Fruit fly (Drosophila melanogaster) whole organism, larva: ENCODE measurements around the gene pon.

ENCODE experiments used
- noc ChIP-seq: fragments of 200-800 bp; sonication (Bioruptor generic); optimal IDR thresholded peaks from 3 replicates; lab custom pipeline; 2019; ENCODE audit warnings: missing biosample characterization, mild to moderate bottlenecking, missing genetic modification characterization, moderate library complexity

Gene pon

DNA sequence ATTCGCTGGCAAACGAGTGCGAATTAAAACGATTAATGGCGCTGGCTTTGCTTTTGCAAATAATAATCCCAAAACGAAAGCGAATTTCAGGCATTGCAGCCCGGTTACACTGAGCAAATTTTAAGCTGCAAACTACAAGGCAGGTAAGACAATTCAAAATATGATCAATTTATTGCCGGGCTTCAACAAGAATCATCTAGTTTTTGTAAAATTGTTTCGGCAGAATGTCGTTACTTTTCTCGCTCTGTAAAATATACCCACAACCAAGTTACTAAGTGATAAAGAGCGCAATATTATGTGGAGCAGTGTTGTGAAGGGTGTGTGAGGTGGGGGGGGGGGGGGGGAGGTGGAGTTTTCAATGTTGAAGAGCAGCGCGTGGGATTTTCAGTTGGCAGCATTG is 21.2 kb upstream of the pon start:
- no peak for TF ChIP-seq noc (tag; lab: Kevin White, UChicago)

DNA sequence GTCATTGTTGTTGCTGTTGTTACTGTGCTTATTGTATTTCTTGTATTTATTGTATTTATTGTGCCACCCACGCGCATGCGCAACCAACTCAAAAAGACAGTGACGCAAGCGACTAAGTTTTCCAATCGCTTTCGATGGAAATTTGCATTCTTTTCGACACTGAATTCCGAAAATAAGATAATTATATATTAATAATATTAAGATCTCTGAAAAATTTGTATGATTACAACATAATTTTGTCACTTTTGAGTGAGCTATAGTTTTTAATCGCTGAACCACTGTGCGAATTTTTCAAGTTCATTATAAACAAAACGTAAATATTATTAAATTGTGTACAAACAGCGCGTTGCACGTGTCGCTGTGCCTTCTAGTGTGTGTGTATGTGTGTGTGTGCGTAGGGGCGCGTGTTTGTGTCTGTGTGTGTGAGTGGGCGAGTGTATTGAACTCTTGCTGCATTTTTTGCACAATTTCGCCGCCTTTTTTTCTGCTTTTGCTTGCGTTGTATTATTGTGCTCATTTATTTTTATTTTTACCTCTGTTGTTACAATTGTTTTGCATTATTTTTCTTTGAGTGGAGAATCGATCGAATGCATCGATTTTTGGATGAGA is 20.3 kb upstream of the pon start:
- TF ChIP-seq noc (tag; lab: Kevin White, UChicago), result no peak

DNA sequence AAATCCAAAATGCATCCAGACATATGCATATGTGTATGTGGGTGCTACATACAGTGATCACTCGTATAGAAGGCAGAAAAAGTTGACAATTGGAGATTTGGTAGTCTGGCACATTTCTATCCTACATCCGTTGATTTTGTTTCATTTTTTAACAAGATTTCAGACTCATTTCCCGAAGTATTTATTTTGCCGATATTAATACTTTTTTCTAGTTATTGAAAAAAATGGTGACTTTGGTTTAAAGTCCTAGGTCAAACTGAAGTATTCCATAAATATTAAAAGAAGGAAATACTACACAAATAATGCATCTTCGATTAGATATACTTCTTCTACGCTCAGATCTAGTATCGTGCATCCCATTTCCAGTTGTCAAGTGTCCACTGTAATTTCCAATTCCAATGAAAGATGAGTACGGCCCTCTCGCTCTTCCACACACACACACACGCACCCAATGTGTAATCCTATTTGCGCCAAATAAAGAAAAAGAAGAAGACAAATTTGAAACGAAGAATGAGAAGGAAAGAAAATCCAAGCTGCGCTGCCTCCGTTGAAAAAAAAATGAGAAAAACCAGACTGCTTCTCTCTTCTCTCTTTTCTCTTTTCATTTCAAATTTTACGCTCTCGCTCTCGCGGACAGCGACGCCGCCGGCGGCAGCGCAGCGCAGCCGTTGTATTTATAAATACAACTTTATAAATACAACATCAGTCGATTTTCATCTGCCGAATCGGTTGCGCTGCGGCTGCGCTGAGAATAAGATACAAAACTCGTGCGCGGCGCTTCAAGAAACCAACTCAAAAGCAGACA is 19.1 kb upstream of the pon start, which contains the start of gene peb:
TSS of gene peb (plus strand) at position 700 of the 805 bp plus-strand sequence.
- no peak for TF ChIP-seq noc (tag; lab: Kevin White, UChicago)

DNA sequence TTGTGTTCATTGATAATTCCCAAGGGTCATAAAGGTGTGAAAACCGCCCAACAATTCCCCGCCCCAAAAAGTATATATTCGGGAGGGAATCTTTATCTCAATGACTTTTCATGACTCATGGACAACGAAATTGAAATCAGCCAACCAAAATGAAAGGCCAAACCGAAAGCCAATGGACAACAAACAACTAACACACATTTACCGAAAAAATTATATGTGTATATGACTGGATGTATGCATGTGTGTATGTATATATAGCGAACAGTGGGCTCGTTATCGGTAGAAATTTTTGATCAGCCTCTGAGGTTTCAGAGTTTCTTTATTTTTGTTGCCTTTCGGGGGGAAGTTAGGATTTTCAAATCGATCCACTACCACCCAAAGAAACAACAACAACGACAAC is 17.2 kb upstream of the pon start:
- TF ChIP-seq noc (tag; lab: Kevin White, UChicago), result no peak

DNA sequence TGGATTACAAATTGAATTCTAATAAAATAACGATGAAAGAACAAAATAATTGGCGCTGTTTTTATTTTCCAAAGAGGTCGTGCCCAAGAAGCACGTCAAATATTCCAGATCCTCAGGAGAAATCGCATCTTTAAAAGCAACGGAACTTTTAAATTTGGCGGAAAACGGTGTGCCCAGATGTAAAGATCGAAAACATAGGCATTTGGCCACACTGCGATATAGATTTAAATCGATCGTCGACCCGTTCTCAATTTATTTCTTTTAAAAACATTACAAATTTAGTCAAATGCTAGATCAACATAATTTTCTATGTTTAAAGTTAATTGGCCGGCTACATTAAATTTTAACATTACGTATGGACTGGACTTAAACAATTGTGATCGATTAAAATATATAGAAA is 9.0 kb upstream of the pon start:
- TF ChIP-seq noc (tag; lab: Kevin White, UChicago), result no peak

DNA sequence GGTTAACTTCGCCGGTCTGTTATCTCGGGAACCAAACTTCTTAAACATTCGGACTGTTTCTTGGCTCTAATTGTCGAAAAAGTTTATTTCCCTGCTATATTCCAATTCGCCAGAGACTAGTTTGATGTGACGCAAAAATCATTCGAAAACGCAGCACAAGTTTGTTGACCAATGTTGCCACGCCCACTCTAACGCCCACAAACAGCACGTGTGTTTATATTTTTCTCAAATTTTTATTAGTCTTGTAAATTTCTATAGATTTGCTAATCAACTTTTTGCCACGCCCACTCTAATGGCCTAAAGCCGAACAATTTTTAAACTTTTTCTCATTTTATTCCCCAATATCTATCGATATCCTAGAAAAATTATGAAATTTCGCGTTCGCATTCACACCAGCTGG is 5.3 kb upstream of the pon start, which contains the start of gene Alms1b:
TSS of gene Alms1b (minus strand) at position 101 of the 400 bp plus-strand sequence.
- TF ChIP-seq noc (tag; lab: Kevin White, UChicago), result no peak

DNA sequence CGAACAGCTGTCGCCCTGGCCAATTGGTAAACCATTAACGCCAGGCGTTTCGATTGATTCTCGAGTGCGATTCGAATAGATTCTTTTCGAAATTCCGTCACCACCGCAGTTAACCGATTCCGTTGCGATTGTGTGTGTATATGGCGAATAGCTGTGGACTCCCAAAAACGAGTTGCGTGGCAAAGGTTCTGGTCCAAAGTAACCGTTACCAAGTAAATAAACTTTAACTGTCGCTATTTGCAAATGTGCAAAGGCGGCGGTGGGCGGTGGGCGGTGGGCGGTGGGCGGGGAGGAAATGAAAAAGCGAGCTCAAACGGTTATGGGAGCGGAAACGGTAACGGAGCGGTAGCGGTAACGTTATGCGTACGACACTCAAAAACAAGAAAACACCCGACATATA is 7.8 kb downstream of the pon start, which contains the start of gene CG3081:
TSS of gene CG3081 (minus strand) at position 101 of the 400 bp plus-strand sequence.
- TF ChIP-seq noc (tag; lab: Kevin White, UChicago), result no peak

DNA sequence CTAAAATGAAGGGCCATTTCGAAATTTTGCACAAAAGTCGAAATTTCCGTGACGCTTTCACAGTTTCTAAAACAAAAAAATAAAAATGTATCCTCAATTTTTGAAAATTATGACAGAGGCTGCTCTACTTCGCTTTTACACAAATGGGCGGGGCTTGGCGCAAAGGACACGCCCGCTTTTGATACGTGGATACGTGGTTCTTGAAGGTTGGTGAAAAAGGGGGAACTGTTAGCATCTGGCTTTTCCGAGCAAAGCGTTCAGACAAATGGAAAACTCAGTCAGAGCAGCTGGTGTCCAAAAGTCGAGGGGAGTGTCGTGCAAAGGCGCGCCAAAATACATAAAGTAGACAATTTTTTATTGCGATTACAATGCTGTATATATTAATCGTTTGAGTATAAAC is 8.7 kb downstream of the pon start, which contains the start of gene CG3062:
TSS of gene CG3062 (minus strand) at position 101 of the 400 bp plus-strand sequence.
- TF ChIP-seq noc (tag; lab: Kevin White, UChicago), result no peak

DNA sequence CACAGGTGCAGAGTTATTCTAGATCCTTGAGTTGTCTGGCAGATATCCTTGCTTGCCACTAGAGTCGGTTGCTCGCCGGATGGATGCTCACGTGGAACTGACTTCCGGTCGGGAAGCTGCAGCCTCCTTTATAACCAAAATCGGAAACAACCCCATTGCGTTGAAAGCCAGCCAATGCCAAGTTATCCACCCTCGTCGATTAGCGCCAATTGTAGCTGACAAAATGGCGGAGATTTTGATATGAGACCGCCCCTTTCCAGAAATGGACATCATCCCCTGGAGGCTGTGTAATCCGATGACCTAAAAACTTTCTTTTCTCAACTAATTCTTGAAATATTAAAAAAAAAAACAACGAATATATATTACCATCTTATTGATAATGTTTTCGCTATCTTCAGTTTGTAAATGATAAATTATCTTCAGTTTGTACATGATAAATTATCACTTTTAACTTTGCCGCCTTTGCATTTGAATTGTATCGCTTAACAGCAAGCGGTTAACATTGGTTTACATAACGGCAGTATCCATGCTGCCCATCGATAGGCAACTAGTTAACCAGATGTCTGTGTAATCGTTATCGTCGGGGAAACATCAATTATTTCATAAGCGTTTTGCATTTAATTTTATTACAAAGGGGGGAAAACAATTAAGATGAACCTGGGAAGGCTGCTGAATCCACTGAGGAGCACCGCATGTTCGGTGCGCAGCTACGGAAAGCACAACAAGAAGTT is 11.4 kb downstream of the pon start, which contains the start of the genes HLH4C and mRpL30:
TSS of gene HLH4C (minus strand) at position 99 of the 731 bp plus-strand sequence.
TSS of gene mRpL30 (plus strand) at position 556 of the 731 bp plus-strand sequence.
- TF ChIP-seq noc (tag; lab: Kevin White, UChicago), result no peak

DNA sequence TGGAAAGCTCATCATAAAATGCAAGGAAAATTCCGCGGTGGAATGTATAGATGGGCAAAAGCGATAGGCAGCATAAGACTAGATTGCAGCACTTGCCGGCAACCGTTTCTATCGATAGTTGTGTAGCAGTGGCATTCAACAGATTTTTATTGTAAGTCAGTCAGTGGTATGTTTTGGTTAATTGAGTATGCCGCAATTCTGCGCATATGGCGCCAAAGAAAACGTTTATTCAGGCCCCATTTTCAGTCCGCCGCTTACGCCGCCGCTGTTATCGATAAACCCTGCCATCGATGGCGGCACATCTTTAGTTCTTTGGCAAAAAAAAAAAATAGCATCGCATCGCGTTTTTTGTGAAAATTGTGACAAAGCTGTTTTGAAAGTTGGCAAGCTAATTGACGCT is 13.6 kb downstream of the pon start, which contains the start of the genes Cbp80 and Torsin:
TSS of gene Cbp80 (plus strand) at position 265 of the 400 bp plus-strand sequence.
TSS of gene Torsin (minus strand) at position 282 of the 400 bp plus-strand sequence.
- TF ChIP-seq noc (tag; lab: Kevin White, UChicago), result no peak

DNA sequence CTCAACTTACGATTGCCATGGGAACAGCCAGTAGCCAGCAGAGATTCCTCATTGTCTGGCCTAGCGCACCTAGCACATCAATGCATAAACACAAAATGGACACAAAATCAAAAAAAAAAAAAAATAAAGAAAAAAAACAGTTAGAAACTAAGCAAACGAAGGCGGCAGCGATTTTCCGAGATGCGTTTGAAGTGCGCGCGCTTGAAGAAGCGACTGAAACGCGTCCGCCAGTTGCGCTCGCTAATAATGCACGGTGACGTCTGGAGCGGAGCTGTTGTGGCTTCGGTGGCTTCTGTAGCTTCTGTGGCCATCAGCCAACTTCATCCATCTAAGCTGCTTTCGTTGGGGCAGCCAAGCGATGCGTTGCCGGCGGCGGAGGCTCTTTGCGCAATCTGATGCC is 18.3 kb downstream of the pon start, which contains the start of gene CG15473:
TSS of gene CG15473 (minus strand) at position 101 of the 400 bp plus-strand sequence.
- no peak for TF ChIP-seq noc (tag; lab: Kevin White, UChicago)

DNA sequence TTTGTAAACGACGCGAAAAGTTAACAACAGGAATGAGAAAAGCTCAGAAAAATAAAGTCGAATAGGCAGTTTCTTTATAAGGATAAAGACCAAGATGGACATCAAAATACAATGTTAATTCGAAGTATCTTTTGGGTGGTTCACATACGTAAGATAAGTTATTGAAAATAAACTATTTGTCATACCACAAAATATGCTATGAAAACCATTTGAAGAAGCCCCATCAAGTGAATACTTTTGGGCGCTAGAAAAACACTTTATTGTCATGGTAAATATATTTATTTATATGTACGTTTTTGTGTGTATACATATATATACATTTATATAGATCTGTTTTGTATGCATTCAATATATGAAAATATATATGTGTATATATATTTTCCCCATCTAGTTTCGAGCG is 21.8 kb downstream of the pon start:
- TF ChIP-seq noc (tag; lab: Kevin White, UChicago), result no peak

DNA sequence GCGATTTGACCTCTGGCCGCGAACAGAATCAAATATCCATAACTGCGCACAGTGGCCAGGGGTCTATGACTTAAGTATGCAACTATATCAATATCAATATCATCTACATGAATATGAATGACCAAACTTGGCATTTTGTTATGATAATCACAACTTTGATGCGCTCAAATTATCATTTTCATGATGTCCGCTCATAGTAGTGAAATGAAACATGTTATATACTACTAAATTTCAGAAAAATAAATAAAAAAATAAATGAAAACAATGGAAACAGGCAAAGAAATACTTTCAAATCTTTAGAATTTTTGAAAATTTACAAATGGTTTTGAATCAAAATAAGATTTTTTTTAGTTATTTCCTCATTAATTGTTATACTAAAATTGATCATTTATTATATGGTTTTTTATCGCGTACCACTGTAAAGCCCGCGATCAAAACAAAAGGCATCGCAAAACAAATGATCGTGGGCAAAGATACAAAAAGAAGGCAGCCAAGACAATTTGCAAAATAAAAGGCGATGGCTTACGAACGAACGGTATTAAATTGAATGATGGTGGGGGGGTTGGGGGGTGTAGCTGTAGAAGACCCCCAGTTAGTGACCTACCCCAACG is 24.6 kb downstream of the pon start:
- no peak for TF ChIP-seq noc (tag; lab: Kevin White, UChicago)

DNA sequence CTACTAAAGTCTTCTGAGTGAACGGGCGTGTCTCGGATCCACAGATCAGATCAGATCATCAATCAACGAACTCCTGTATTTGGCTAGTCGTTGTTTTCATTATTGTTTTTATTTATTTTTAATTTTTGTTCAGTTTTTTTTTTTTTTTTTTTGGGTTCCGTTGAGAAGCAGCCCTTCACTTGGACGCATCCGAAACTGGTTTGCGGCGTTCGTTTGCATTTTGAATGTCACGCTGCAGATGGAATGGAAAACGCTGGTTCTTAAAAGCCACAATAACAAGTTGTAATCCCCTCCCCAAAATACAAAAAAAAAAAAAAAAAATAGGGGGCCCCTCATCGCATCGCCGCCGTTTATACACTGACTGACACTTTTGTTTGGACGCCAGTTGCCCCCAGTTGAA is 28.0 kb downstream of the pon start:
- TF ChIP-seq noc (tag; lab: Kevin White, UChicago), result no peak
